Worm (Caenorhabditis elegans) whole organism, mixed stage, embryonic: ENCODE measurements around the gene F47B8.13.

Source experiments
- nhr-28 ChIP-seq: fragments of 150-350 bp; optimal IDR thresholded peaks from 2 replicates; lab custom pipeline; 2014; ENCODE audit warnings: missing biosample characterization, missing genetic modification characterization
- unc-120 ChIP-seq: sonication (generic microtip); optimal IDR thresholded peaks from 2 replicates; lab custom pipeline; 2017; ENCODE audit warnings: missing genetic modification characterization, missing compliant biosample characterization; ENCODE audit not compliant: poor library complexity, severe bottlenecking
- unc-62 ChIP-seq: fragments of 150-350 bp; optimal IDR thresholded peaks from 2 replicates; lab custom pipeline; 2014; ENCODE audit warnings: missing biosample characterization, missing genetic modification reagents, missing genetic modification characterization

- TF ChIP-seq nhr-28 (tag; lab: Kevin White, UChicago), result no peak
- TF ChIP-seq unc-120 (tag; lab: Kevin White, UChicago), result no peak
- no peak for TF ChIP-seq unc-62
Observed at ce11 chrV:14366487-14366962, 47.0 kb upstream of the F47B8.13 start.
